Worm (Caenorhabditis elegans) whole organism, L4 larva: ENCODE results near the gene T28C6.8.

Experiments used
- F26F4.8 ChIP-seq: fragments of 200-800 bp; sonication (Bioruptor generic); conservative IDR thresholded peaks from 2 replicates; pipeline ENCODE4 v1.3.6; 2022; ENCODE audit warnings: missing genetic modification characterization, missing compliant biosample characterization
- F37D6.2 ChIP-seq: sonication (generic microtip); optimal IDR thresholded peaks from 2 replicates; lab custom pipeline; 2016; ENCODE audit warnings: mild to moderate bottlenecking, missing genetic modification characterization, missing compliant biosample characterization
- F49E8.2 ChIP-seq: sonication (generic microtip); optimal IDR thresholded peaks from 2 replicates; lab custom pipeline; 2016; ENCODE audit warnings: missing compliant biosample characterization, mild to moderate bottlenecking, missing genetic modification characterization, borderline replicate concordance
- R02D3.7 ChIP-seq: fragments of 150-350 bp; sonication (generic microtip); optimal IDR thresholded peaks from 3 replicates; lab custom pipeline; 2014; ENCODE audit warnings: missing biosample characterization, missing genetic modification characterization
- Y105C5A.15 ChIP-seq: fragments of 200-800 bp; sonication (Bioruptor generic); IDR thresholded peaks from 2 replicates; pipeline ENCODE4 v1.3.6; 2022; ENCODE audit warnings: missing genetic modification characterization, missing compliant biosample characterization
- Y48G9A.11 ChIP-seq: fragments of 200-800 bp; sonication (Bioruptor generic); IDR thresholded peaks from 2 replicates; pipeline ENCODE4 v1.3.6; 2022; ENCODE audit warnings: missing genetic modification reagents, missing genetic modification characterization, missing compliant biosample characterization
- Y5F2A.4 ChIP-seq: fragments of 200-800 bp; sonication (Bioruptor generic); optimal IDR thresholded peaks from 2 replicates; lab custom pipeline; 2018; ENCODE audit warnings: mild to moderate bottlenecking, missing genetic modification characterization, missing compliant biosample characterization
- ZK337.2 ChIP-seq: fragments of 200-800 bp; sonication (Bioruptor generic); IDR thresholded peaks from 2 replicates; pipeline ENCODE4 v1.3.6; 2022; ENCODE audit warnings: missing genetic modification reagents, missing genetic modification characterization, missing compliant biosample characterization
- aly-2 ChIP-seq: sonication (generic microtip); optimal IDR thresholded peaks from 2 replicates; lab custom pipeline; 2018; ENCODE audit warnings: missing biosample characterization, missing genetic modification characterization
- ama-1 ChIP-seq: fragments of 150-350 bp; optimal IDR thresholded peaks from 2 replicates; lab custom pipeline; 2014; ENCODE audit warnings: inconsistent platforms, mixed read lengths
- ceh-20 ChIP-seq: fragments of 200-800 bp; sonication (Bioruptor generic); IDR thresholded peaks from 2 replicates; pipeline ENCODE4 v1.3.6; 2022; ENCODE audit warnings: missing genetic modification reagents, missing genetic modification characterization, missing compliant biosample characterization
- ceh-28 ChIP-seq: fragments of 150-350 bp; optimal IDR thresholded peaks from 2 replicates; lab custom pipeline; 2014; ENCODE audit warnings: missing biosample characterization, missing genetic modification reagents, missing genetic modification characterization
- ceh-62 ChIP-seq: sonication (generic microtip); optimal IDR thresholded peaks from 2 replicates; lab custom pipeline; 2017; ENCODE audit warnings: missing biosample characterization, missing genetic modification characterization
- ceh-82 ChIP-seq: sonication (generic microtip); optimal IDR thresholded peaks from 2 replicates; lab custom pipeline; 2017; ENCODE audit warnings: missing biosample characterization, missing genetic modification characterization
- ces-1 ChIP-seq: fragments of 150-350 bp; sonication (generic microtip); optimal IDR thresholded peaks from 4 replicates; lab custom pipeline; 2014; ENCODE audit warnings: missing biosample characterization, missing genetic modification reagents, missing genetic modification characterization
- ctbp-1 ChIP-seq: fragments of 200-800 bp; sonication (Bioruptor generic); IDR thresholded peaks from 2 replicates; pipeline ENCODE4 v1.3.6; 2022; ENCODE audit warnings: missing genetic modification reagents, missing genetic modification characterization, missing compliant biosample characterization
- daf-12 ChIP-seq: fragments of 150-350 bp; optimal IDR thresholded peaks from 2 replicates; lab custom pipeline; 2014; ENCODE audit warnings: missing biosample characterization, missing genetic modification reagents, missing genetic modification characterization
- daf-16 ChIP-seq, 3 experiments: sonication (generic microtip); optimal IDR thresholded peaks; 2 replicates each; lab custom pipeline; 2016 to 2017; ENCODE audit warnings: missing genetic modification characterization in 3 of 3, missing genetic modification reagents in 3 of 3, mild to moderate bottlenecking in 2 of 3, missing compliant biosample characterization in 2 of 3, missing biosample characterization in 1 of 3, moderate library complexity in 1 of 3
- dmd-6 ChIP-seq: fragments of 200-800 bp; sonication (Bioruptor generic); IDR thresholded peaks from 2 replicates; pipeline ENCODE4 v1.3.6; 2022; ENCODE audit warnings: missing genetic modification reagents, missing genetic modification characterization, missing compliant biosample characterization
- dmd-8 ChIP-seq: fragments of 200-800 bp; sonication (Bioruptor generic); IDR thresholded peaks from 2 replicates; pipeline ENCODE4 v1.3.6; 2022; ENCODE audit warnings: missing genetic modification characterization, missing compliant biosample characterization
- dmd-9 ChIP-seq: fragments of 200-800 bp; sonication (Bioruptor generic); IDR thresholded peaks from 2 replicates; pipeline ENCODE4 v1.3.6; 2022; ENCODE audit warnings: missing genetic modification reagents, missing genetic modification characterization, missing compliant biosample characterization
- duxl-1 ChIP-seq: sonication (generic microtip); optimal IDR thresholded peaks from 2 replicates; lab custom pipeline; 2016; ENCODE audit warnings: mild to moderate bottlenecking, missing genetic modification characterization, moderate library complexity, missing compliant biosample characterization; ENCODE audit not compliant: poor library complexity
- egl-43 ChIP-seq: fragments of 200-800 bp; sonication (Bioruptor generic); IDR thresholded peaks from 2 replicates; pipeline ENCODE4 v1.3.6; 2022; ENCODE audit warnings: missing genetic modification reagents, missing genetic modification characterization, missing compliant biosample characterization
- fkh-10 ChIP-seq: fragments of 150-350 bp; optimal IDR thresholded peaks from 2 replicates; lab custom pipeline; 2014; ENCODE audit warnings: missing biosample characterization, missing genetic modification reagents, missing genetic modification characterization
- hlh-11 ChIP-seq: fragments of 200-800 bp; sonication (Bioruptor generic); optimal IDR thresholded peaks from 2 replicates; lab custom pipeline; 2018; ENCODE audit warnings: mild to moderate bottlenecking, missing genetic modification characterization, missing compliant biosample characterization
- hmg-1.1 ChIP-seq: fragments of 200-800 bp; sonication (Bioruptor generic); IDR thresholded peaks from 2 replicates; pipeline ENCODE4 v1.3.6; 2022; ENCODE audit warnings: missing genetic modification reagents, missing genetic modification characterization, missing compliant biosample characterization
- lir-3 ChIP-seq: sonication (generic microtip); optimal IDR thresholded peaks from 2 replicates; lab custom pipeline; 2016; ENCODE audit warnings: mild to moderate bottlenecking, missing genetic modification characterization, missing compliant biosample characterization
- madf-5 ChIP-seq, 2 experiments: fragments of 200-800 bp; sonication (Bioruptor generic); IDR thresholded peaks; 2 replicates each; pipeline ENCODE4 v1.3.6; 2022; ENCODE audit warnings: missing compliant biosample characterization in 2 of 2, missing genetic modification characterization in 2 of 2
- mdl-1 ChIP-seq, 2 experiments: fragments of 150-350 bp in 1 of 2; sonication (generic microtip) in 1 of 2; optimal IDR thresholded peaks; 2 replicates each; lab custom pipeline; 2014 to 2017; ENCODE audit warnings: missing biosample characterization in 2 of 2, missing genetic modification characterization in 2 of 2
- mep-1 ChIP-seq: fragments of 150-350 bp; sonication (generic microtip); optimal IDR thresholded peaks from 3 replicates; lab custom pipeline; 2014; ENCODE audit warnings: missing biosample characterization, missing genetic modification characterization
- nhr-10 ChIP-seq: fragments of 150-350 bp; optimal IDR thresholded peaks from 2 replicates; lab custom pipeline; 2014; ENCODE audit warnings: missing biosample characterization, missing genetic modification characterization
- nhr-111 ChIP-seq: fragments of 200-800 bp; sonication (Bioruptor generic); optimal IDR thresholded peaks from 2 replicates; lab custom pipeline; 2018; ENCODE audit warnings: mild to moderate bottlenecking, missing genetic modification characterization, missing compliant biosample characterization
- nhr-41 ChIP-seq: fragments of 200-800 bp; sonication (Bioruptor generic); IDR thresholded peaks from 2 replicates; pipeline ENCODE4 v1.3.6; 2022; ENCODE audit warnings: missing genetic modification reagents, missing genetic modification characterization, missing compliant biosample characterization
- nhr-42 ChIP-seq: fragments of 200-800 bp; sonication (Bioruptor generic); IDR thresholded peaks from 2 replicates; pipeline ENCODE4 v1.3.6; 2022; ENCODE audit warnings: missing genetic modification characterization, missing compliant biosample characterization
- nhr-48 ChIP-seq: sonication (generic microtip); optimal IDR thresholded peaks from 2 replicates; lab custom pipeline; 2016; ENCODE audit warnings: mild to moderate bottlenecking, missing genetic modification characterization, missing compliant biosample characterization
- nhr-77 ChIP-seq: fragments of 150-350 bp; optimal IDR thresholded peaks from 2 replicates; lab custom pipeline; 2014; ENCODE audit warnings: missing biosample characterization, missing genetic modification characterization
- pha-4 ChIP-seq, 2 experiments: fragments of 150-350 bp in 1 of 2; fragments of 200-800 bp in 1 of 2; sonication (Bioruptor generic) in 1 of 2; IDR thresholded peaks in 1 of 2; optimal IDR thresholded peaks in 1 of 2; 2 replicates each; pipeline versions ENCODE4 v1.3.6 to Lab custom; 2014 to 2022; ENCODE audit warnings: missing genetic modification characterization in 2 of 2, missing genetic modification reagents in 2 of 2, missing biosample characterization in 1 of 2, missing compliant biosample characterization in 1 of 2
- php-3 ChIP-seq: fragments of 200-800 bp; sonication (Bioruptor generic); IDR thresholded peaks from 2 replicates; pipeline ENCODE4 v1.3.6; 2022; ENCODE audit warnings: missing genetic modification reagents, missing genetic modification characterization, missing compliant biosample characterization
- pqm-1 ChIP-seq: sonication (generic microtip); optimal IDR thresholded peaks from 2 replicates; lab custom pipeline; 2017; ENCODE audit warnings: missing biosample characterization, missing genetic modification characterization
- sdz-12 ChIP-seq: fragments of 200-800 bp; sonication (Bioruptor generic); optimal IDR thresholded peaks from 2 replicates; lab custom pipeline; 2018; ENCODE audit warnings: mild to moderate bottlenecking, missing genetic modification characterization, missing compliant biosample characterization
- set-16 ChIP-seq: fragments of 200-800 bp; sonication (Bioruptor generic); IDR thresholded peaks from 2 replicates; pipeline ENCODE4 v1.3.6; 2022; ENCODE audit warnings: missing genetic modification reagents, missing genetic modification characterization, missing compliant biosample characterization
- snpc-1.2 ChIP-seq: fragments of 200-800 bp; sonication (Bioruptor generic); IDR thresholded peaks from 2 replicates; pipeline ENCODE4 v1.3.6; 2022; ENCODE audit warnings: missing genetic modification reagents, missing genetic modification characterization, missing compliant biosample characterization
- spr-3 ChIP-seq: fragments of 200-800 bp; sonication (Bioruptor generic); optimal IDR thresholded peaks from 2 replicates; lab custom pipeline; 2018; ENCODE audit warnings: mild to moderate bottlenecking, missing genetic modification characterization, missing compliant biosample characterization
- unc-130 ChIP-seq: sonication (generic microtip); optimal IDR thresholded peaks from 2 replicates; lab custom pipeline; 2016; ENCODE audit warnings: missing genetic modification reagents, missing genetic modification characterization, missing compliant biosample characterization
- unc-62 ChIP-seq, 3 experiments: fragments of 150-350 bp in 1 of 3; sonication (generic microtip); optimal IDR thresholded peaks in 2 of 3; peaks in 1 of 3; 1 replicate in 1 of 3; 2 replicates in 2 of 3; lab custom pipeline; 2014 to 2017; ENCODE audit warnings: missing biosample characterization in 3 of 3, missing genetic modification characterization in 3 of 3, missing genetic modification reagents in 3 of 3, missing genotype in 1 of 3
- vab-7 ChIP-seq: fragments of 200-800 bp; sonication (Bioruptor generic); IDR thresholded peaks from 2 replicates; pipeline ENCODE4 v1.3.6; 2022; ENCODE audit warnings: missing genetic modification reagents, missing genetic modification characterization, missing compliant biosample characterization
- zag-1 ChIP-seq: fragments of 150-350 bp; optimal IDR thresholded peaks from 2 replicates; lab custom pipeline; 2014; ENCODE audit warnings: missing biosample characterization, missing genetic modification characterization
- ztf-7 ChIP-seq: fragments of 150-350 bp; optimal IDR thresholded peaks from 2 replicates; lab custom pipeline; 2014; ENCODE audit warnings: missing biosample characterization, missing genetic modification characterization

The T28C6.8 gene

DNA sequence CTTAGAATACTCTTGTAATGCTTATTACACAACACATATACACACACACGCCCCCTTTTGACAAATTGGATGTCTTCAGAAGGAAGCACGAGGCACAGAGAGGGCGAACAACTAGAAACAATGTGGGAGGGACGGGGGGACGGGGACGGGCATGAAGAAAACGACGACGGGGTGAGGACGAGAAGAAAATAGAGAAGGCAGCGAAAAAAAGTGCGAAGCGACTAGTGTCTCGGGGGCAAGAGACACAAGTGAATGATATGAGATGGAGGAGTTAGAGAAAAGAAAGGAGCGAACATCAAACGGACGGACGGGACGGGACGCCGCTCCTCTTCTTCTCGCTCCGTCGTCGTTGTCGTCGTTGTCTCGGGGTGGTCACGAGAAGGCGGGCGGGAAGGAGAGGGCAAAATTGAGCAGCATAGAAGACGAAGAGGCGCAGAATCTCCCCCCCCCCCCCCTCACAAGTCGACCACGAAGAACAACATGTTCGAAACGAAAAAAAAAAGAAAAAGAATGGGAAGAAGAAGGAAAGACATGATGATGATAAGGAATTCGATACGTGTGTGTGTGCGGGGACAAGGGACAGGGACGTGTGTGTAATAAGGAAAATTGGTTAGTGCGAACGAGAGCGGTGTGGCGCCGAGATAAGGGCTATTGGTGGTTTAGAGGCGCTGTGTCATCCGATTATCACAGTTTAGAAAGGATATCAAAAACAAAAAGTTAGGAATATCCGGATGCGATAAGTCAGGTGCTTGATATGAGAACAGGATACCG lies 35.4 kb downstream of the T28C6.8 start (continued):
- no peak for TF ChIP-seq madf-5 (GFP tag; IDR thresholded peaks at IDR 0.05; lab: Robert Waterston, UW)
- no peak for TF ChIP-seq nhr-111 (GFP tag; lab: Kevin White, UChicago)
- peak; percentile 35; the same call in 1 of the 2 replicates for TF ChIP-seq nhr-42 (GFP tag; lab: Robert Waterston, UW)
- TF ChIP-seq ZK337.2 (GFP tag; lab: Robert Waterston, UW), result no peak
- TF ChIP-seq lir-3 (tag; lab: Kevin White, UChicago), result no peak
- no peak for TF ChIP-seq zag-1 (tag; lab: Kevin White, UChicago)
- peak; percentile 30 for TF ChIP-seq ceh-28
- peak; percentile 23 for TF ChIP-seq fkh-10 (GFP tag; lab: Kevin White, UChicago)
- peak; percentile 100 for TF ChIP-seq set-16 (GFP tag; lab: Robert Waterston, UW)
- TF ChIP-seq ces-1 (GFP tag; lab: Kevin White, UChicago), result peak; percentile 1
- peak; percentile 83 for TF ChIP-seq nhr-48 (tag; lab: Kevin White, UChicago)
- peak; percentile 35; the same call in 1 of the 2 replicates for TF ChIP-seq vab-7 (GFP tag; lab: Robert Waterston, UW)
- TF ChIP-seq nhr-77 (tag; lab: Kevin White, UChicago), result peak; percentile 93
- no peak for TF ChIP-seq unc-130
- TF ChIP-seq ama-1 (lab: Kevin White, UChicago), result peak; percentile 3
- peak; percentile 99 for TF ChIP-seq hlh-11 (tag; lab: Kevin White, UChicago)
- peak; percentile 51 to 71 for TF ChIP-seq daf-16 (GFP tag; optimal IDR thresholded peaks at IDR 0.05; lab: Kevin White, UChicago)
- TF ChIP-seq daf-16 (tag; optimal IDR thresholded peaks at IDR 0.05; lab: Kevin White, UChicago), result peak; percentile 62
- peak; percentile 68 for TF ChIP-seq pqm-1 (tag; lab: Kevin White, UChicago)
- TF ChIP-seq dmd-8 (GFP tag; lab: Robert Waterston, UW), result no peak
- TF ChIP-seq duxl-1 (tag; lab: Kevin White, UChicago), result peak; percentile 2
- no peak for TF ChIP-seq Y48G9A.11 (GFP tag; lab: Robert Waterston, UW)
- peak; percentile 86; the same call in 1 of the 2 replicates for TF ChIP-seq nhr-41 (GFP tag; lab: Robert Waterston, UW)
- TF ChIP-seq php-3 (GFP tag; lab: Robert Waterston, UW), result 0 out of 2 replicates have a peak, but pooled peaks have one; percentile 51
- no peak for TF ChIP-seq ztf-7
- peak; percentile 68 for TF ChIP-seq spr-3 (GFP tag; lab: Kevin White, UChicago)
- no peak for TF ChIP-seq Y105C5A.15
- no peak for TF ChIP-seq Y5F2A.4 (GFP tag; lab: Kevin White, UChicago)
- TF ChIP-seq dmd-6 (GFP tag; lab: Robert Waterston, UW), result peak; percentile 93
- TF ChIP-seq F49E8.2, result no peak
- TF ChIP-seq F26F4.8 (GFP tag; lab: Robert Waterston, UW), result no peak
- no peak for TF ChIP-seq daf-12
- no peak for TF ChIP-seq ceh-82 (tag; lab: Kevin White, UChicago)
- TF ChIP-seq R02D3.7 (tag; lab: Kevin White, UChicago), result no peak
- TF ChIP-seq snpc-1.2, result no peak
- peak; percentile 82 for TF ChIP-seq egl-43 (GFP tag; lab: Robert Waterston, UW)
- no peak for TF ChIP-seq aly-2
- TF ChIP-seq mep-1 (tag; lab: Kevin White, UChicago), result peak; percentile 96
- TF ChIP-seq mdl-1 (tag; optimal IDR thresholded peaks at IDR 0.05; lab: Kevin White, UChicago), result peak; percentile 73 to 97
- TF ChIP-seq unc-62 (GFP tag; optimal IDR thresholded peaks at IDR 0.05 in 1 of 2; lab: Kevin White, UChicago), result peak in 1 of 2 experiments; percentile 98
- TF ChIP-seq unc-62 (tag; optimal IDR thresholded peaks at IDR 0.05; lab: Kevin White, UChicago), result peak; percentile 95
- peak; percentile 87 for TF ChIP-seq ctbp-1 (GFP tag; lab: Robert Waterston, UW)
- peak; percentile 79; the same call in 1 of the 2 replicates for TF ChIP-seq pha-4 (GFP tag; IDR thresholded peaks at IDR 0.05; lab: Robert Waterston, UW)
- no peak for TF ChIP-seq pha-4 (tag; optimal IDR thresholded peaks at IDR 0.05; lab: Kevin White, UChicago)
- no peak for TF ChIP-seq dmd-9
- peak; percentile 88 for TF ChIP-seq nhr-10 (tag; lab: Kevin White, UChicago)
- TF ChIP-seq F37D6.2 (tag; lab: Kevin White, UChicago), result peak; percentile 72
- TF ChIP-seq sdz-12 (GFP tag; lab: Kevin White, UChicago), result peak; percentile 31
- peak; percentile 68 for TF ChIP-seq ceh-20
- TF ChIP-seq ceh-62 (tag; lab: Kevin White, UChicago), result no peak
- TF ChIP-seq hmg-1.1 (GFP tag; lab: Robert Waterston, UW), result peak; percentile 90
